Fruit fly (Drosophila melanogaster) whole organism, embryonic: ENCODE results near the gene CG31752.

ENCODE experiments used
- Aef1 ChIP-seq: fragments of 200-800 bp; sonication (Bioruptor generic); IDR thresholded peaks from 3 replicates; pipeline ENCODE4 v1.3.6; 2022; ENCODE audit warnings: missing biosample characterization, missing genetic modification characterization
- Blimp-1 ChIP-seq: fragments of 200-800 bp; sonication (Bioruptor generic); optimal IDR thresholded peaks from 3 replicates; lab custom pipeline; 2018; ENCODE audit warnings: missing biosample characterization, missing genetic modification characterization, mild to moderate bottlenecking, moderate library complexity, missing genetic modification reagents
- Bteb2 ChIP-seq: fragments of 200-800 bp; sonication (Bioruptor generic); optimal IDR thresholded peaks from 2 replicates; lab custom pipeline; 2016; ENCODE audit warnings: missing biosample characterization, missing genetic modification characterization
- CG10543 ChIP-seq: fragments of 200-800 bp; sonication (Bioruptor generic); optimal IDR thresholded peaks from 3 replicates; lab custom pipeline; 2017; ENCODE audit warnings: missing biosample characterization, mild to moderate bottlenecking, missing genetic modification characterization, moderate library complexity
- CG11456 ChIP-seq: fragments of 200-800 bp; sonication (Bioruptor generic); IDR thresholded peaks from 3 replicates; pipeline ENCODE4 v1.3.6; 2022; ENCODE audit warnings: missing biosample characterization, missing genetic modification characterization
- CG12071 ChIP-seq: fragments of 200-800 bp; sonication (Bioruptor generic); optimal IDR thresholded peaks from 3 replicates; lab custom pipeline; 2018; ENCODE audit warnings: missing biosample characterization, mild to moderate bottlenecking, missing genetic modification characterization
- CG15269 ChIP-seq: fragments of 200-800 bp; sonication (Bioruptor generic); optimal IDR thresholded peaks from 2 replicates; lab custom pipeline; 2018; ENCODE audit warnings: missing biosample characterization, mild to moderate bottlenecking, missing genetic modification characterization, moderate library complexity
- CG17186 ChIP-seq: fragments of 200-800 bp; sonication (Bioruptor generic); optimal IDR thresholded peaks from 3 replicates; lab custom pipeline; 2017; ENCODE audit warnings: missing biosample characterization, missing genetic modification reagents, missing genetic modification characterization
- CG2202 ChIP-seq: fragments of 200-800 bp; sonication (Bioruptor generic); optimal IDR thresholded peaks from 2 replicates; lab custom pipeline; 2018; ENCODE audit warnings: missing biosample characterization, mild to moderate bottlenecking, missing genetic modification characterization
- CG32767 ChIP-seq: fragments of 200-800 bp; sonication (Bioruptor generic); IDR thresholded peaks from 2 replicates; pipeline ENCODE4 v1.3.6; 2022; ENCODE audit warnings: missing biosample characterization, missing genetic modification characterization
- CG32772 ChIP-seq: fragments of 200-800 bp; sonication (Bioruptor generic); IDR thresholded peaks from 2 replicates; pipeline ENCODE4 v1.3.6; 2022; ENCODE audit warnings: missing biosample characterization, missing genetic modification characterization
- CG42726 ChIP-seq: fragments of 200-800 bp; sonication (Bioruptor generic); IDR thresholded peaks from 2 replicates; pipeline ENCODE4 v1.3.6; 2022; ENCODE audit warnings: missing biosample characterization, missing genetic modification characterization; ENCODE audit not compliant: partially characterized antibody
- CG7372 ChIP-seq: fragments of 200-800 bp; sonication (Bioruptor generic); IDR thresholded peaks from 2 replicates; pipeline ENCODE4 v1.3.6; 2022; ENCODE audit warnings: missing biosample characterization, missing genetic modification characterization
- CG7745 ChIP-seq: fragments of 200-800 bp; sonication (Bioruptor generic); optimal IDR thresholded peaks from 2 replicates; lab custom pipeline; 2018; ENCODE audit warnings: missing biosample characterization, mild to moderate bottlenecking, missing genetic modification characterization, moderate library complexity
- CG7963 ChIP-seq: fragments of 200-800 bp; sonication (Bioruptor generic); IDR thresholded peaks from 3 replicates; pipeline ENCODE4 v1.3.6; 2022; ENCODE audit warnings: missing biosample characterization, missing genetic modification characterization; ENCODE audit not compliant: partially characterized antibody
- CG9727 ChIP-seq: fragments of 200-800 bp; sonication (Bioruptor generic); optimal IDR thresholded peaks from 3 replicates; lab custom pipeline; 2017; ENCODE audit warnings: missing biosample characterization, mild to moderate bottlenecking, missing genetic modification characterization
- CG9932 ChIP-seq: fragments of 200-800 bp; sonication (Bioruptor generic); IDR thresholded peaks from 2 replicates; pipeline ENCODE4 v1.3.6; 2022; ENCODE audit warnings: missing biosample characterization, missing genetic modification characterization
- Dll ChIP-seq: fragments of 200-800 bp; sonication (Bioruptor generic); IDR thresholded peaks from 4 replicates; pipeline ENCODE4 v1.3.6; 2022; ENCODE audit warnings: missing biosample characterization, missing genetic modification characterization; ENCODE audit not compliant: partially characterized antibody
- Gug ChIP-seq: fragments of 200-800 bp; sonication (Bioruptor generic); IDR thresholded peaks from 4 replicates; pipeline ENCODE4 v1.3.6; 2022; ENCODE audit warnings: missing biosample characterization, missing genetic modification characterization
- Hey ChIP-seq: fragments of 200-800 bp; sonication (Bioruptor generic); optimal IDR thresholded peaks from 3 replicates; lab custom pipeline; 2018; ENCODE audit warnings: missing biosample characterization, mild to moderate bottlenecking, missing genetic modification characterization
- Hr78 ChIP-seq, 2 experiments: fragments of 200-800 bp in 1 of 2; fragments of >200 bp in 1 of 2; sonication (Bioruptor generic) in 1 of 2; optimal IDR thresholded peaks; 2 replicates each; lab custom pipeline; 2017 to 2019; ENCODE audit warnings: missing biosample characterization in 2 of 2, missing genetic modification characterization in 2 of 2, mild to moderate bottlenecking in 1 of 2, moderate library complexity in 1 of 2
- MESR4 ChIP-seq: fragments of 200-800 bp; sonication (Bioruptor generic); optimal IDR thresholded peaks from 2 replicates; lab custom pipeline; 2018; ENCODE audit warnings: missing biosample characterization, mild to moderate bottlenecking, missing genetic modification characterization, moderate library complexity
- Med ChIP-seq: fragments of 200-800 bp; sonication (Bioruptor generic); peaks from one replicate; lab custom pipeline; 2016; ENCODE audit warnings: missing biosample characterization, missing genetic modification characterization, mild to moderate bottlenecking, inconsistent platforms, moderate library complexity
- Nf-YB ChIP-seq: fragments of 200-800 bp; sonication (Bioruptor generic); optimal IDR thresholded peaks from 3 replicates; lab custom pipeline; 2019; ENCODE audit warnings: missing biosample characterization, mild to moderate bottlenecking, missing genetic modification characterization, moderate library complexity
- Nf-YC ChIP-seq: fragments of 200-800 bp; optimal IDR thresholded peaks from 3 replicates; lab custom pipeline; 2019; ENCODE audit warnings: missing biosample characterization, mild to moderate bottlenecking, missing genetic modification characterization, moderate library complexity
- Oaz ChIP-seq: fragments of 200-800 bp; sonication (Bioruptor generic); IDR thresholded peaks from 2 replicates; pipeline ENCODE4 v1.3.6; 2022; ENCODE audit warnings: missing biosample characterization, missing genetic modification characterization
- Optix ChIP-seq: fragments of 200-800 bp; sonication (Bioruptor generic); IDR thresholded peaks from 3 replicates; pipeline ENCODE4 v1.3.6; 2022; ENCODE audit warnings: missing biosample characterization, missing genetic modification characterization
- Poxn ChIP-seq: fragments of 200-800 bp; sonication (Bioruptor generic); IDR thresholded peaks from 2 replicates; pipeline ENCODE4 v1.3.6; 2022; ENCODE audit warnings: missing biosample characterization, missing genetic modification characterization
- aop ChIP-seq: fragments of 200-800 bp; sonication (Bioruptor generic); IDR thresholded peaks from 2 replicates; pipeline ENCODE4 v1.3.6; 2022; ENCODE audit warnings: missing biosample characterization, missing genetic modification characterization
- ash1 ChIP-seq: fragments of 200-800 bp; sonication (Bioruptor generic); optimal IDR thresholded peaks from 2 replicates; lab custom pipeline; 2018; ENCODE audit warnings: missing biosample characterization, mild to moderate bottlenecking, missing genetic modification characterization
- cg ChIP-seq: fragments of 200-800 bp; sonication (Bioruptor generic); optimal IDR thresholded peaks from 3 replicates; lab custom pipeline; 2019; ENCODE audit warnings: missing biosample characterization, mild to moderate bottlenecking, missing genetic modification characterization, moderate library complexity
- crol ChIP-seq: fragments of 200-800 bp; sonication (Bioruptor generic); IDR thresholded peaks from 2 replicates; pipeline ENCODE4 v1.3.6; 2022; ENCODE audit warnings: missing biosample characterization, missing genetic modification characterization
- eyg ChIP-seq: fragments of 200-800 bp; sonication (Bioruptor generic); optimal IDR thresholded peaks from 3 replicates; lab custom pipeline; 2016; ENCODE audit warnings: missing biosample characterization, missing genetic modification characterization
- grn ChIP-seq: fragments of 200-800 bp; sonication (Bioruptor generic); optimal IDR thresholded peaks from 3 replicates; lab custom pipeline; 2017; ENCODE audit warnings: missing biosample characterization, missing genetic modification characterization
- hbn ChIP-seq: fragments of 200-800 bp; sonication (Bioruptor generic); IDR thresholded peaks from 2 replicates; pipeline ENCODE4 v1.3.6; 2022; ENCODE audit warnings: missing biosample characterization, missing genetic modification characterization; ENCODE audit not compliant: partially characterized antibody
- lilli ChIP-seq: fragments of 200-800 bp; sonication (Bioruptor generic); optimal IDR thresholded peaks from 3 replicates; lab custom pipeline; 2016; ENCODE audit warnings: missing biosample characterization, missing genetic modification characterization
- maf-S ChIP-seq: fragments of 200-800 bp; sonication (Bioruptor generic); optimal IDR thresholded peaks from 2 replicates; lab custom pipeline; 2016; ENCODE audit warnings: missing biosample characterization, missing genetic modification characterization
- mirr ChIP-seq: fragments of 200-800 bp; sonication (Bioruptor generic); optimal IDR thresholded peaks from 3 replicates; lab custom pipeline; 2018; ENCODE audit warnings: missing biosample characterization, mild to moderate bottlenecking, missing genetic modification characterization
- nom ChIP-seq: fragments of 200-800 bp; sonication (Bioruptor generic); optimal IDR thresholded peaks from 2 replicates; lab custom pipeline; 2017; ENCODE audit warnings: missing biosample characterization, missing genetic modification characterization, mild to moderate bottlenecking, moderate library complexity, missing genetic modification reagents
- oc ChIP-seq: fragments of 200-800 bp; sonication (Bioruptor generic); optimal IDR thresholded peaks from 2 replicates; lab custom pipeline; 2018; ENCODE audit warnings: missing biosample characterization, mild to moderate bottlenecking, missing genetic modification characterization, moderate library complexity
- seq ChIP-seq: fragments of 200-800 bp; sonication (Bioruptor generic); IDR thresholded peaks from 2 replicates; pipeline ENCODE4 v1.3.6; 2022; ENCODE audit warnings: missing biosample characterization, missing genetic modification characterization
- tgo ChIP-seq: fragments of 200-800 bp; sonication (Bioruptor generic); IDR thresholded peaks from 3 replicates; pipeline ENCODE4 v1.3.6; 2022; ENCODE audit warnings: missing biosample characterization, missing genetic modification characterization
- yki ChIP-seq: fragments of >200 bp; optimal IDR thresholded peaks from 3 replicates; lab custom pipeline; 2018

CG31752 gene

DNA sequence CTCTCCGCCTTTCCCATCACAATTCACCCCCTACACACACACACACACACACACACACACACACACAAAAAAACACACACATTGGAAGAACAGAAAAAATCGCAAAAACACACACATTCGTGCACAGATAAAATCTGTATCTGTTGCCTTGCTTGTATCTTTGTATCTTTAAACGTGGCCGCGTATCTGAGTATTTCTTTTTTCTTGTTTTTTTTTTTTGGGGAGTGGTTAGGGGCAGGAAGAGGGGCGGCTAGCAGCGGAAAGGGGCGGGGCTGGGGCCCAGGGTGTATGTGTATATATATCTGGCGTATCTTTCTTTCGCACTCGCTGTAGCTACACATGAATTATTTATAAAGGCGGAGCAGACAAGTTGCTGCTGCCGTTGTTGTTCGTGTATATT is 25.5 kb upstream of the CG31752 start:
- TF ChIP-seq Gug (GFP tag; lab: Robert Waterston, UW) (no peak), seq (GFP tag; lab: Robert Waterston, UW) (0 out of 2 replicates have a peak, but pooled peaks have one; percentile 8), nom (GFP tag; lab: Kevin White, UChicago) (peak; percentile 5), grn (GFP tag; lab: Kevin White, UChicago) (peak; percentile 38), crol (GFP tag; lab: Robert Waterston, UW) (peak; percentile 75), Poxn (no peak), Nf-YC (peak; percentile 52), Nf-YB (peak; percentile 68), CG32767 (GFP tag; lab: Robert Waterston, UW) (peak; percentile 63; the same call in 1 of the 2 replicates), cg (GFP tag; lab: Kevin White, UChicago) (peak; percentile 36), MESR4 (GFP tag; lab: Kevin White, UChicago) (no peak), CG32772 (GFP tag; lab: Robert Waterston, UW) (peak; percentile 75)
- TF ChIP-seq, all 482 proteins: peak for 9

DNA sequence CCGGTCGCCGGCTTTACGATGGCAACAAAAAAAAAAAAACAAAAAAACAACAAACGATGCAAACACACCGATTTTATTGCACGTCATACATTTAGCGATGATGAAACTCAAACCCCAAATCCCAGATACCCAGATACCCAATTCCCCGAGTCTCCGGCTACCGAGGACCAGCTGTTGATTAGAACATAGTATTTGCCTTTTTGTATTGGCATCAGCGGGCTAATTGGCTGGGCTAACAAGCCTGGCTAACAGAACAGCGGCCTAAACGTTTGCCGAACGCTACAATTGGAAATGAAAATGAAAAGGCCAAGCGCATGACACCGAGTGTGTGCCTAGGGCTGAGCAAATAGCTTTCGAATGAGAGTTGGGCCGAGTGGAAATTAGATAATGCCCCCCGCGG is 23.9 kb upstream of the CG31752 start:
- TF ChIP-seq oc (no peak), CG12071 (GFP tag; lab: Kevin White, UChicago) (no peak), mirr (GFP tag; lab: Kevin White, UChicago) (no peak), ash1 (GFP tag; lab: Kevin White, UChicago) (no peak), CG10543 (GFP tag; lab: Kevin White, UChicago) (peak; percentile 49), Optix (GFP tag; lab: Robert Waterston, UW) (no peak), CG17186 (GFP tag; lab: Kevin White, UChicago) (no peak), Aef1 (GFP tag; lab: Robert Waterston, UW) (no peak), Hey (tag; lab: Kevin White, UChicago) (no peak), CG7963 (GFP tag; lab: Robert Waterston, UW) (0 out of 3 replicates have a peak, but pooled peaks have one; percentile 3), CG9932 (GFP tag; lab: Robert Waterston, UW) (0 out of 2 replicates have a peak, but pooled peaks have one; percentile 21), CG9727 (GFP tag; lab: Kevin White, UChicago) (no peak), Bteb2 (GFP tag; lab: Kevin White, UChicago) (no peak), CG11456 (no peak), CG15269 (tag; lab: Kevin White, UChicago) (no peak), CG2202 (tag; lab: Kevin White, UChicago) (no peak), CG42726 (GFP tag; lab: Robert Waterston, UW) (no peak), aop (no peak), yki (lab: Kevin White, UChicago) (no peak), Hr78 (GFP tag; optimal IDR thresholded peaks at IDR 0.05; lab: Kevin White, UChicago) (no peak), Med (GFP tag; lab: Kevin White, UChicago) (peak; percentile 37), CG7745 (tag; lab: Kevin White, UChicago) (no peak), CG7372 (GFP tag; lab: Robert Waterston, UW) (no peak), eyg (GFP tag; lab: Kevin White, UChicago) (no peak), maf-S (GFP tag; lab: Kevin White, UChicago) (no peak), Oaz (GFP tag; lab: Robert Waterston, UW) (no peak), hbn (no peak), Blimp-1 (GFP tag; lab: Kevin White, UChicago) (peak; percentile 20), tgo (no peak), lilli (no peak), Dll (no peak)
